Worm (Caenorhabditis elegans): ENCODE results near the gene ZK488.6.

The ZK488.6 gene

ce11 chrV:592959-593358, 2.7 kb downstream of the ZK488.6 start, which contains the start of gene ZK488.5:
TSS of gene ZK488.5 (plus strand) at chrV:593259.
- no peak for TF ChIP-seq unc-62 (GFP tag; optimal IDR thresholded peaks at IDR 0.05)

- TF ChIP-seq unc-62 (GFP tag; optimal IDR thresholded peaks at IDR 0.05) = no peak
These were observed 6.6 kb downstream of the ZK488.6 start for ce11 chrV:596923-597322.

ce11 chrV:597823-598222, 7.5 kb downstream of the ZK488.6 start:
- no peak for TF ChIP-seq unc-62 (GFP tag; optimal IDR thresholded peaks at IDR 0.05)

- TF ChIP-seq unc-62 (GFP tag; optimal IDR thresholded peaks at IDR 0.05) = no peak
These were observed 8.3 kb downstream of the ZK488.6 start for ce11 chrV:598626-599025.

- no peak for TF ChIP-seq unc-62 (GFP tag; optimal IDR thresholded peaks at IDR 0.05)
These were observed 9.5 kb downstream of the ZK488.6 start for ce11 chrV:599783-600182.

- no peak for TF ChIP-seq unc-62 (GFP tag; optimal IDR thresholded peaks at IDR 0.05)
These were observed 9.9 kb downstream of the ZK488.6 start, which contains the start of gene nhr-251 for ce11 chrV:600231-600630. TSS of gene nhr-251 (plus strand) at chrV:600531.

- TF ChIP-seq unc-62 (GFP tag; optimal IDR thresholded peaks at IDR 0.05) = no peak
These were observed 13.8 kb downstream of the ZK488.6 start, which contains the start of gene srlf-37 for ce11 chrV:604105-604504. TSS of gene srlf-37 (minus strand) at chrV:604205.

ce11 chrV:608844-609243, 18.6 kb downstream of the ZK488.6 start, which contains the start of gene srw-109:
TSS of gene srw-109 (minus strand) at chrV:608944.
- TF ChIP-seq unc-62 (GFP tag; optimal IDR thresholded peaks at IDR 0.05) = no peak

- no peak for TF ChIP-seq unc-62 (GFP tag; optimal IDR thresholded peaks at IDR 0.05)
These were observed 19.4 kb downstream of the ZK488.6 start, which contains the start of gene srlf-36 for ce11 chrV:609671-610070. TSS of gene srlf-36 (minus strand) at chrV:609771.

ce11 chrV:610217-610616, 19.9 kb downstream of the ZK488.6 start, which contains the start of gene nhr-90:
TSS of gene nhr-90 (plus strand) at chrV:610512.
- no peak for TF ChIP-seq unc-62 (GFP tag; optimal IDR thresholded peaks at IDR 0.05)

ce11 chrV:615275-615674, 25.0 kb downstream of the ZK488.6 start, which contains the start of gene F48G7.13:
TSS of gene F48G7.13 (plus strand) at chrV:615575.
- no peak for TF ChIP-seq unc-62 (GFP tag; optimal IDR thresholded peaks at IDR 0.05)

- TF ChIP-seq unc-62 (GFP tag; optimal IDR thresholded peaks at IDR 0.05) = no peak
These were observed 27.6 kb downstream of the ZK488.6 start for ce11 chrV:617917-618316.

- TF ChIP-seq unc-62 (GFP tag; optimal IDR thresholded peaks at IDR 0.05) = peak; percentile 31
These were observed 28.8 kb downstream of the ZK488.6 start, which contains the start of gene F48G7.4 for ce11 chrV:619054-619453. TSS of gene F48G7.4 (plus strand) at chrV:619453.

- no peak for TF ChIP-seq unc-62 (GFP tag; optimal IDR thresholded peaks at IDR 0.05)
These were observed 30.7 kb downstream of the ZK488.6 start for ce11 chrV:620987-621386.

ce11 chrV:622902-623301, 32.6 kb downstream of the ZK488.6 start, which contains the start of gene F48G7.5:
TSS of gene F48G7.5 (minus strand) at chrV:622935.
- no peak for TF ChIP-seq unc-62 (GFP tag; optimal IDR thresholded peaks at IDR 0.05)

ce11 chrV:624922-625321, 34.6 kb downstream of the ZK488.6 start, which contains the start of gene srt-17:
TSS of gene srt-17 (minus strand) at chrV:625022.
- TF ChIP-seq unc-62 (GFP tag; optimal IDR thresholded peaks at IDR 0.05) = no peak

ce11 chrV:626321-626720, 36.0 kb downstream of the ZK488.6 start, which contains the start of gene F48G7.7:
TSS of gene F48G7.7 (minus strand) at chrV:626421.
- no peak for TF ChIP-seq unc-62 (GFP tag; optimal IDR thresholded peaks at IDR 0.05)

ce11 chrV:627585-627984, 37.3 kb downstream of the ZK488.6 start, which contains the start of gene F48G7.8:
TSS of gene F48G7.8 (minus strand) at chrV:627685.
- no peak for TF ChIP-seq unc-62 (GFP tag; optimal IDR thresholded peaks at IDR 0.05)

All from whole organism, dauer.